Worm (Caenorhabditis elegans) whole organism, mixed stage, embryonic: ENCODE measurements around the gene C17C3.6.
A peak's percentile ranks its signal among the peaks of the same experiment; 100 is the strongest.

Experiments
- M03D4.4 ChIP-seq: sonication (generic microtip); optimal IDR thresholded peaks from 2 replicates; lab custom pipeline; 2017; ENCODE audit warnings: mild to moderate bottlenecking, missing genetic modification characterization, missing compliant biosample characterization
- blmp-1 ChIP-seq: fragments of 150-350 bp; optimal IDR thresholded peaks from 2 replicates; lab custom pipeline; 2014; ENCODE audit warnings: missing biosample characterization, missing genetic modification characterization
- ceh-39 ChIP-seq: fragments of 150-350 bp; optimal IDR thresholded peaks from 2 replicates; lab custom pipeline; 2014; ENCODE audit warnings: missing biosample characterization, missing genetic modification characterization
- ceh-43 ChIP-seq: fragments of 200-800 bp; sonication (Bioruptor generic); optimal IDR thresholded peaks from 2 replicates; lab custom pipeline; 2018; ENCODE audit warnings: mild to moderate bottlenecking, missing genetic modification characterization, moderate library complexity, missing compliant biosample characterization
- ceh-83 ChIP-seq: fragments of 200-800 bp; sonication (Bioruptor generic); optimal IDR thresholded peaks from 2 replicates; lab custom pipeline; 2018; ENCODE audit warnings: mild to moderate bottlenecking, missing genetic modification characterization, missing compliant biosample characterization
- ces-1 ChIP-seq: fragments of 150-350 bp; optimal IDR thresholded peaks from 2 replicates; lab custom pipeline; 2014; ENCODE audit warnings: missing biosample characterization, missing genetic modification reagents, missing genetic modification characterization
- cnd-1 ChIP-seq: fragments of 200-800 bp; sonication (Bioruptor generic); optimal IDR thresholded peaks from 2 replicates; lab custom pipeline; 2018; ENCODE audit warnings: mild to moderate bottlenecking, missing genetic modification characterization, missing compliant biosample characterization
- elt-1 ChIP-seq: sonication (generic microtip); optimal IDR thresholded peaks from 2 replicates; lab custom pipeline; 2017; ENCODE audit warnings: missing genetic modification characterization, mild to moderate bottlenecking, missing compliant biosample characterization, antibody characterized with exemption, moderate library complexity, borderline replicate concordance; ENCODE audit not compliant: insufficient read depth
- elt-3 ChIP-seq: fragments of 150-350 bp; optimal IDR thresholded peaks from 2 replicates; lab custom pipeline; 2014; ENCODE audit warnings: missing biosample characterization, missing genetic modification characterization
- ham-2 ChIP-seq: fragments of 200-800 bp; sonication (Bioruptor generic); optimal IDR thresholded peaks from 2 replicates; lab custom pipeline; 2018; ENCODE audit warnings: mild to moderate bottlenecking, missing genetic modification characterization, missing compliant biosample characterization
- hlh-1 ChIP-seq: fragments of 150-350 bp; optimal IDR thresholded peaks from 2 replicates; lab custom pipeline; 2014; ENCODE audit warnings: missing biosample characterization, missing genetic modification reagents, missing genetic modification characterization
- lin-13 ChIP-seq: fragments of 150-350 bp; optimal IDR thresholded peaks from 2 replicates; lab custom pipeline; 2014; ENCODE audit warnings: missing biosample characterization, missing genetic modification characterization
- mep-1 ChIP-seq: fragments of 150-350 bp; optimal IDR thresholded peaks from 2 replicates; lab custom pipeline; 2017; ENCODE audit warnings: missing biosample characterization, missing genetic modification reagents, missing genetic modification characterization, inconsistent platforms
- mls-2 ChIP-seq: sonication (generic microtip); optimal IDR thresholded peaks from 2 replicates; lab custom pipeline; 2016; ENCODE audit warnings: mild to moderate bottlenecking, missing genetic modification characterization, moderate library complexity, missing compliant biosample characterization
- nhr-12 ChIP-seq: fragments of 150-350 bp; optimal IDR thresholded peaks from 2 replicates; lab custom pipeline; 2014; ENCODE audit warnings: missing biosample characterization, missing genetic modification characterization
- nhr-2 ChIP-seq: fragments of 150-350 bp; optimal IDR thresholded peaks from 2 replicates; lab custom pipeline; 2014; ENCODE audit warnings: missing biosample characterization, missing genetic modification characterization
- nhr-237 ChIP-seq: fragments of 150-350 bp; optimal IDR thresholded peaks from 2 replicates; lab custom pipeline; 2014; ENCODE audit warnings: missing biosample characterization, missing genetic modification characterization
- nhr-28 ChIP-seq: fragments of 150-350 bp; optimal IDR thresholded peaks from 2 replicates; lab custom pipeline; 2014; ENCODE audit warnings: missing biosample characterization, missing genetic modification characterization
- nhr-76 ChIP-seq: sonication (generic microtip); optimal IDR thresholded peaks from 2 replicates; lab custom pipeline; 2017; ENCODE audit warnings: missing biosample characterization, missing genetic modification characterization
- sem-2 ChIP-seq: fragments of 200-800 bp; sonication (Bioruptor generic); optimal IDR thresholded peaks from 2 replicates; lab custom pipeline; 2018; ENCODE audit warnings: mild to moderate bottlenecking, missing genetic modification characterization, missing compliant biosample characterization
- snpc-4 ChIP-seq: fragments of 150-350 bp; optimal IDR thresholded peaks from 2 replicates; lab custom pipeline; 2014; ENCODE audit warnings: missing biosample characterization, missing genetic modification characterization
- tbx-8 ChIP-seq: fragments of 200-800 bp; sonication (Bioruptor generic); optimal IDR thresholded peaks from 2 replicates; lab custom pipeline; 2018; ENCODE audit warnings: mild to moderate bottlenecking, missing genetic modification characterization, moderate library complexity, missing compliant biosample characterization
- unc-120 ChIP-seq: sonication (generic microtip); optimal IDR thresholded peaks from 2 replicates; lab custom pipeline; 2017; ENCODE audit warnings: missing genetic modification characterization, missing compliant biosample characterization; ENCODE audit not compliant: poor library complexity, severe bottlenecking
- unc-39 ChIP-seq: fragments of 150-350 bp; optimal IDR thresholded peaks from 2 replicates; lab custom pipeline; 2014; ENCODE audit warnings: missing biosample characterization, missing genetic modification characterization
- unc-62 ChIP-seq: fragments of 150-350 bp; optimal IDR thresholded peaks from 2 replicates; lab custom pipeline; 2014; ENCODE audit warnings: missing biosample characterization, missing genetic modification reagents, missing genetic modification characterization
- zip-8 ChIP-seq: fragments of 150-350 bp; optimal IDR thresholded peaks from 2 replicates; lab custom pipeline; 2014; ENCODE audit warnings: missing biosample characterization, missing genetic modification characterization
- ztf-11 ChIP-seq: fragments of 150-350 bp; optimal IDR thresholded peaks from 2 replicates; lab custom pipeline; 2014; ENCODE audit warnings: missing biosample characterization, missing genetic modification characterization

The C17C3.6 gene

DNA sequence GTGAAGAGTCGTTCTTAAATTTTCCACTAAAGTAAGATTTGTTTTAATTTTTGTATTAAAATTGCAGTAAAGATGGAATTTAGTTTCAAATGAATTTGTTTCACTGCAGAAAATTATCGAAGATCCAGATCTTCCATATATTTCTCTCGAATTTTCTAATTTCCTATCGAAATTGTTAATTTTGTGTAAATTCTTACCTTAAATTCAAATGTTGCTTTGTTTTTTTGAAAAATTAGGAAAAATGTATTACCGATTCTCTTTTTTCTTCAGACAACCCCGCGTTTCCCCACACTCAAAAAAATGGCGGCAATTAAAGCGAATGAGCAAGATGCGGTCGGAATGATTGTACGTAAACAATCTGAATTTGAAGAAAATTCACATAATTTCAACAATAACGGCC is at the start of gene C17C3.6:
TSS of gene C17C3.6 (plus strand) at position 301 of the 400 bp plus-strand sequence.
- TF ChIP-seq ceh-39 (tag; lab: Kevin White, UChicago) = no peak
- TF ChIP-seq nhr-237 (tag; lab: Kevin White, UChicago) = no peak
- TF ChIP-seq unc-39 (tag; lab: Kevin White, UChicago) = no peak

DNA sequence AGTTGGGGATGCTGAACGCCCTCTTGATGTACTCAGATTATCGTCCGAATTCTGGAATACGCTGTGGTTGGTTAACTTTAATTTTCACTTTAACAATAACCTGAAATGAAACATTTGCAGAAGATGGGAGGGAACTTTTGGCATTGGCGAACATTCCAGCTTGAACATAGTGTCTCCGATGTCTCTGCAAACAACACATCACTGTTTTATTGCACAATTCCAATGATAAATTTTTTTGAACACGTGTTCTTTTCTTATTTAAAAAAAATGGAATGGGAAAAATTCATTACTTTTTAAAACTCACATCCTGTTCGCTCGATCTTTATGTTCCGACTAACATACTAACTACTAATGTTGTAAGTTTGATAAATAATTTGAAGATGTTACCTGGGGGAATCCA is 49.4 kb upstream of the C17C3.6 start, which contains the start of gene fzy-1:
TSS of gene fzy-1 (plus strand) at position 301 of the 400 bp plus-strand sequence.
- no peak for TF ChIP-seq ceh-39 (tag; lab: Kevin White, UChicago)
- no peak for TF ChIP-seq ces-1
- TF ChIP-seq nhr-2 (tag; lab: Kevin White, UChicago) = no peak
- TF ChIP-seq nhr-76 = no peak
- TF ChIP-seq cnd-1 = no peak
- TF ChIP-seq unc-120 = no peak
- no peak for TF ChIP-seq nhr-28 (tag; lab: Kevin White, UChicago)
- TF ChIP-seq unc-62 (GFP tag; lab: Kevin White, UChicago) = no peak
- TF ChIP-seq unc-39 (tag; lab: Kevin White, UChicago) = no peak
- TF ChIP-seq ham-2 (GFP tag; lab: Kevin White, UChicago) = no peak

DNA sequence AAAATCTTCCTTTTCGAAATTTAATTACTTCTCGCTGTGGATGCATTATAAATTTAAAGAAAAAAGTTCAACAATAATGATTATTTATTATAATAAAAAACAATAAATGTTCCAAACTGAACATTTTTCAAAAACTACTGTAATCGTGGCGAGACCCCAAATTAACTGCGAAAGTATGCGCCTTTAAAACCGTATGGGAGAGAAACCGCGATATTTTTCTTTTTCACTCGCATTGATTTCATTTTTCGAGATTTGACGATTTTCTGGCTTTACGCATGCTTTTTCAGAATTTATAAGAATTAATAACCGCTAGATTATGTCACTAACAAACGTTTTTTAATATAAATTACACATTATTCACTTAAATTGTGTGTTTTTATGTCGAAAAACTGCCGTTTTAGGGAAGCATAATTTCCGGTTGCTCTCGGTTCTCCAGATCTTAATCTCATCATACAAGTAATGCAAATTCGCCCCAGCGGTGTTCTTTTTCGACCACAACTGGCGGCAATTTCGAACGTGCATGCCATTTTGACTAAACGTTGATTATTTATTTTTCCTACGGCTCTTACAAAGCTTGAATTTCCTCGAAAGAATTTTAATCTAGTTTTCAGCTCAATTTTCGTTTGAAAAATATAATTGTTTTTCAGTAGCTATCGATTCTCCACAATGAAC is 48.7 kb upstream of the C17C3.6 start, which contains the start of gene F12A10.8:
TSS of gene F12A10.8 (minus strand) at position 79 of the 672 bp plus-strand sequence.
- no peak for TF ChIP-seq M03D4.4 (tag; lab: Kevin White, UChicago)
- TF ChIP-seq cnd-1 = no peak
- TF ChIP-seq tbx-8 (GFP tag; lab: Kevin White, UChicago) = no peak
- peak; percentile 89 for TF ChIP-seq ces-1
- peak; percentile 52 for TF ChIP-seq elt-1 (tag; lab: Kevin White, UChicago)
- TF ChIP-seq, all 35 proteins: peak for 2

DNA sequence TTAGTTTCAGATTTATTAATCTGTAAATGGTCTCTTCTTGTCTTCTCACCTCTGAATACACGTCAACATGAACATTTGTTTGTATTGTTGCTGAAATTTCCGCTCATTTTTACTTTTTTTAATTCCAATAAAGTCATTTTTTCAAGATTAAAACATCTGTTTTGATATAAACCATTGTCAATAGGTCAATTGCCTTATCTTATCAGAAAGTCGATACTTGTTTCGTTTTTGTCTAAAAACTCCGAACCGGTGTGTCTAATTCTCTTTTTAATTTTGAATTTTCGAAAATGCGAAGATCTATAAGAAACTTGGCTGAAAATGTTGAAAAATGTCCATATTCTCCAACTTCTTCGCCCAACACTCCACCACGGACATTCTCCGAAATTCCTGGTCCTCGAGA is 46.1 kb upstream of the C17C3.6 start, which contains the start of gene cyp-44A1:
TSS of gene cyp-44A1 (plus strand) at position 285 of the 400 bp plus-strand sequence.
- no peak for TF ChIP-seq ztf-11 (tag; lab: Kevin White, UChicago)
- TF ChIP-seq unc-120 = no peak
- TF ChIP-seq nhr-76 = no peak
- TF ChIP-seq mep-1 = no peak
- no peak for TF ChIP-seq ceh-43 (GFP tag; lab: Kevin White, UChicago)
- TF ChIP-seq nhr-12 (tag; lab: Kevin White, UChicago) = no peak
- TF ChIP-seq zip-8 (tag; lab: Kevin White, UChicago) = no peak
- no peak for TF ChIP-seq unc-39 (tag; lab: Kevin White, UChicago)
- TF ChIP-seq sem-2 = no peak
- no peak for TF ChIP-seq snpc-4
- no peak for TF ChIP-seq lin-13 (tag; lab: Kevin White, UChicago)
- no peak for TF ChIP-seq M03D4.4 (tag; lab: Kevin White, UChicago)
- no peak for TF ChIP-seq ham-2 (GFP tag; lab: Kevin White, UChicago)
- no peak for TF ChIP-seq ceh-83 (GFP tag; lab: Kevin White, UChicago)
- no peak for TF ChIP-seq elt-3 (tag; lab: Kevin White, UChicago)

DNA sequence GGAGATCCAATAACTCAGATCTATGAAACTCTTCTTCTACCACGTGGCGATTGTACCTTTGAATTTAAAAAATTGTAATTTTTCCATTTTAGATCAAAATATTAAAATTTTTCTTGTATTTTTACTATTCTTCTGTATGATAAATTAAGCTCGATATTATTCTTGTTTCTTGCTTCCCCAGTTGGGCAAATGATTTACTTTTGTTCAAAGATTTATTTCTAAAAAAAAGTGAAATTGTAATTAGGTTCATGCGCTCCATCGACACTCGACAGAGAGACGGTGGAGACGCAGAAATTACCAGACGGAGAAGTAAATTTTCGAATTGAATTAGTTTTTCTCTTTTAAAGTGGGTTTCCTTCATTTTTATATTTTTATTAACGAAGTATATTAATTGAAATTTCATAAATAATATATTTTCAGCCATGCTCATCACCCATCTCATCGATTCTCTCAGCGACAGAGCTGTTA is 44.0 kb upstream of the C17C3.6 start, which contains the start of gene npp-24:
TSS of gene npp-24 (plus strand) at position 51 of the 468 bp plus-strand sequence.
- TF ChIP-seq snpc-4 = no peak
- peak; percentile 79 for TF ChIP-seq ces-1
- peak; percentile 3 for TF ChIP-seq blmp-1 (tag; lab: Kevin White, UChicago)
- TF ChIP-seq, all 35 proteins: peak for 2

DNA sequence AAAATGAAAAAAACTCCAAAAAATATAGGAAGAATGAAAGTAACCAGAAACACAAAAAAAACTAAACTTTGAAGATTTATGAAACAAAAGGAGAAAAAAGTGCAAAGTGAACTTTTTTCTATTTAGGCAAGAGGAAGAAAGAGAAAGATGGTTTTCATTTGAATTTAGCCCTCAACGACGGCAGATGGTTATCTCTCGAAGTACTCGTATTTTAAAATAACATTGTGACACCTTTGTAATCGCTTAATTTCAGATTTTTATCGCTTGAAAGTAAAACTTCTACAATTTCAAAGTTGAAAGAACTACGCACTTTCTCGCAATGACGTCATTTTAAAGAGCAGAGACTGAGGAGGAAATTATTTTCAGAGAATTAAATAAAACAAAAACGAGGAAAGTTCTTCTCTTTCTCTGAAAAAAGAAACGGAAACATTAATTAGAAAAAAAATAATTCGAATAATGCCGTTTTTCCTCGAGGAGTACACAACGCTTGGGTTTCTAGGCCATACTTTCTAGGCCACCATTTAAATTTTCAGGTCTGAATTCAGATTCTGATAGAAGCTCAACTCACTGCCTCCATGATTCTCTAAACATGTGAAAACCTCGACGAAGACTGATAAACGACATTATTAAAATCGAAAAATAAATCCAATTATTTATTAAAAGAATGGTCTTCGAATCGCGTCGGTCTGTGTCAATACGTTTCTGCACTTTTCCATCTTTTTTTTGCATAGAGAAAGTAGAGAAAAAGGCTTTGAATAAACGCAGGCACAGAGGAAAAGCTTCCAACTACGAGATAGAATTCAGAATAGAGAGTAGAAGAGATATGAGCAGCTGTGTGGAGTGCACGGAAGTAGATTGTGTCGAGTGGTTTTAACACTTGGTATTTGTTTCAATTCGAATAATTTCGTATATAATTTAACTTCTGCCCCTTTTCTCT is 38.2 kb upstream of the C17C3.6 start:
- no peak for TF ChIP-seq mls-2 (tag; lab: Kevin White, UChicago)
- peak; percentile 2 for TF ChIP-seq unc-120
- TF ChIP-seq ces-1 = peak; percentile 67
- peak; percentile 86 for TF ChIP-seq hlh-1 (tag; lab: Kevin White, UChicago)
- no peak for TF ChIP-seq elt-3 (tag; lab: Kevin White, UChicago)
